Worm (Caenorhabditis elegans) whole organism, L4/young adult: ENCODE data around the gene F46B3.9.

Experiments used
- W03F9.2 ChIP-seq: fragments of 150-350 bp; optimal IDR thresholded peaks from 2 replicates; lab custom pipeline; 2014; ENCODE audit warnings: missing biosample characterization, missing genetic modification characterization
- him-1 ChIP-seq: sonication (generic microtip); optimal IDR thresholded peaks from 2 replicates; lab custom pipeline; 2016; ENCODE audit warnings: missing genotype, missing genetic modification reagents, missing genetic modification characterization, missing compliant biosample characterization

DNA sequence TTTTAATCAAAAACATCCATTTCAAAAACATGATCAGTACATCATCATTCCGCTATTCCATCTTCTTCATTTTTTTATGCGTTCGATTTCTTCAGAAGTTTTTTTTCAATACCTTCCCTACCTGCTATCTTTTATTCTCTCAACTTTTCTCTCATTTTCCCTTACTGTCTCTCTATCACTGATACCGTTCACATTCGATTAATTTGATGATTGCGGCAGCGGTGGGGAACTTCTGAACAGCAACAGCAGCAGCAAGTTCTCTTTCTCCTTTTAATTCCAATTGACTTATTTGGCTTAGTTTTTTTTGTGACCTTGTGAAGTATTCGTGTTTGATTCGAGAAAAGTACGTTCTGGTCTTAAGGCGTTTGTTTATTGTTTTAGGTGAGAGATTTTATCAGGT is 22.9 kb upstream of the F46B3.9 start:
- TF ChIP-seq him-1 (tag; lab: Kevin White, UChicago) (no peak), W03F9.2 (tag; lab: Kevin White, UChicago) (no peak)
